Fruit fly (Drosophila melanogaster) whole organism, embryonic: ENCODE data around the gene Mst89B.

Source experiments
- Atf6 ChIP-seq: fragments of 200-800 bp; sonication (Bioruptor generic); IDR thresholded peaks from 2 replicates; pipeline ENCODE4 v1.3.6; 2022; ENCODE audit warnings: missing biosample characterization, missing genetic modification characterization
- CG10366 ChIP-seq: fragments of 200-800 bp; sonication (Bioruptor generic); IDR thresholded peaks from 2 replicates; pipeline ENCODE4 v1.3.6; 2022; ENCODE audit warnings: missing biosample characterization, missing genetic modification characterization
- CG10959 ChIP-seq: fragments of 200-800 bp; sonication (Bioruptor generic); IDR thresholded peaks from 2 replicates; pipeline ENCODE4 v1.3.6; 2022; ENCODE audit warnings: missing biosample characterization, missing genetic modification characterization
- CG11504 ChIP-seq: fragments of 200-800 bp; sonication (Bioruptor generic); optimal IDR thresholded peaks from 3 replicates; lab custom pipeline; 2019; ENCODE audit warnings: missing biosample characterization, mild to moderate bottlenecking, missing genetic modification characterization, moderate library complexity
- CG12236 ChIP-seq: fragments of 200-800 bp; sonication (Bioruptor generic); optimal IDR thresholded peaks from 2 replicates; lab custom pipeline; 2016; ENCODE audit warnings: missing biosample characterization, missing genetic modification characterization
- CG12942 ChIP-seq: fragments of 200-800 bp; sonication (Bioruptor generic); optimal IDR thresholded peaks from 3 replicates; lab custom pipeline; 2016; ENCODE audit warnings: missing biosample characterization, missing genetic modification characterization
- CG14860 ChIP-seq: fragments of 200-800 bp; sonication (Bioruptor generic); IDR thresholded peaks from 3 replicates; pipeline ENCODE4 v1.3.6; 2022; ENCODE audit warnings: missing biosample characterization, missing genetic modification characterization; ENCODE audit not compliant: partially characterized antibody
- CG1603 ChIP-seq: fragments of 200-800 bp; sonication (Bioruptor generic); optimal IDR thresholded peaks from 2 replicates; lab custom pipeline; 2019; ENCODE audit warnings: missing biosample characterization, mild to moderate bottlenecking, missing genetic modification characterization, moderate library complexity
- CG16813 ChIP-seq: fragments of 200-800 bp; sonication (Bioruptor generic); IDR thresholded peaks from 3 replicates; pipeline ENCODE4 v1.3.6; 2022; ENCODE audit warnings: missing biosample characterization, missing genetic modification characterization; ENCODE audit not compliant: partially characterized antibody
- CG17361 ChIP-seq: fragments of 200-800 bp; sonication (Bioruptor generic); IDR thresholded peaks from 3 replicates; pipeline ENCODE4 v1.3.6; 2022; ENCODE audit warnings: missing biosample characterization, missing genetic modification characterization
- CG1832 ChIP-seq: fragments of 200-800 bp; sonication (Bioruptor generic); optimal IDR thresholded peaks from 2 replicates; lab custom pipeline; 2017; ENCODE audit warnings: missing biosample characterization, mild to moderate bottlenecking, missing genetic modification characterization, inconsistent platforms
- CG18599 ChIP-seq: fragments of 200-800 bp; sonication (Bioruptor generic); optimal IDR thresholded peaks from 3 replicates; lab custom pipeline; 2017; ENCODE audit warnings: missing biosample characterization, missing genetic modification characterization, mild to moderate bottlenecking, moderate library complexity, missing genetic modification reagents
- CG2116 ChIP-seq: fragments of 200-800 bp; sonication (Bioruptor generic); optimal IDR thresholded peaks from 3 replicates; lab custom pipeline; 2018; ENCODE audit warnings: missing biosample characterization, mild to moderate bottlenecking, missing genetic modification characterization
- CG3065 ChIP-seq: fragments of 200-800 bp; sonication (Bioruptor generic); optimal IDR thresholded peaks from 2 replicates; lab custom pipeline; 2016; ENCODE audit warnings: missing biosample characterization, missing genetic modification characterization
- CG32772 ChIP-seq: fragments of 200-800 bp; sonication (Bioruptor generic); IDR thresholded peaks from 2 replicates; pipeline ENCODE4 v1.3.6; 2022; ENCODE audit warnings: missing biosample characterization, missing genetic modification characterization
- CG3407 ChIP-seq: fragments of 200-800 bp; sonication (Bioruptor generic); optimal IDR thresholded peaks from 2 replicates; lab custom pipeline; 2018; ENCODE audit warnings: missing biosample characterization, mild to moderate bottlenecking, missing genetic modification characterization
- CG6272 ChIP-seq: fragments of 200-800 bp; sonication (Bioruptor generic); IDR thresholded peaks from 2 replicates; pipeline ENCODE4 v1.3.6; 2022; ENCODE audit warnings: missing biosample characterization, missing genetic modification characterization
- CG6854 ChIP-seq: fragments of 200-800 bp; sonication (Bioruptor generic); optimal IDR thresholded peaks from 3 replicates; lab custom pipeline; 2017; ENCODE audit warnings: missing biosample characterization, mild to moderate bottlenecking, missing genetic modification characterization
- CG7357 ChIP-seq: fragments of 200-800 bp; sonication (Bioruptor generic); IDR thresholded peaks from 3 replicates; pipeline ENCODE4 v1.3.6; 2022; ENCODE audit warnings: missing biosample characterization, missing genetic modification characterization
- CG8089 ChIP-seq: fragments of 200-800 bp; sonication (Bioruptor generic); optimal IDR thresholded peaks from 3 replicates; lab custom pipeline; 2016; ENCODE audit warnings: missing biosample characterization, missing genetic modification characterization
- CG8281 ChIP-seq: fragments of 200-800 bp; sonication (Bioruptor generic); optimal IDR thresholded peaks from 2 replicates; lab custom pipeline; 2018; ENCODE audit warnings: missing biosample characterization, mild to moderate bottlenecking, missing genetic modification characterization, moderate library complexity
- CHES-1-like ChIP-seq: fragments of 200-800 bp; sonication (Bioruptor generic); optimal IDR thresholded peaks from 2 replicates; lab custom pipeline; 2016; ENCODE audit warnings: missing biosample characterization, missing genetic modification characterization
- Camta ChIP-seq: fragments of 200-800 bp; sonication (Bioruptor generic); optimal IDR thresholded peaks from 2 replicates; lab custom pipeline; 2016; ENCODE audit warnings: missing biosample characterization, missing genetic modification characterization
- Dad ChIP-seq: fragments of 200-800 bp; sonication (Bioruptor generic); optimal IDR thresholded peaks from 3 replicates; lab custom pipeline; 2016; ENCODE audit warnings: missing biosample characterization, missing genetic modification characterization
- Dek ChIP-seq: fragments of 200-800 bp; sonication (Bioruptor generic); optimal IDR thresholded peaks from 3 replicates; lab custom pipeline; 2019; ENCODE audit warnings: missing biosample characterization, mild to moderate bottlenecking, missing genetic modification characterization, moderate library complexity
- Dfd ChIP-seq, 2 experiments: fragments of >200 bp; optimal IDR thresholded peaks; 2 replicates each; lab custom pipeline; 2017; ENCODE audit warnings: missing biosample characterization in 2 of 2, missing genetic modification characterization in 2 of 2
- Drgx ChIP-seq: fragments of 200-800 bp; sonication (Bioruptor generic); IDR thresholded peaks from 2 replicates; pipeline ENCODE4 v1.3.6; 2022; ENCODE audit warnings: missing biosample characterization, missing genetic modification characterization
- H2.0 ChIP-seq: fragments of 200-800 bp; sonication (Bioruptor generic); IDR thresholded peaks from 2 replicates; pipeline ENCODE4 v1.3.6; 2022; ENCODE audit warnings: missing biosample characterization, missing genetic modification characterization
- HLH4C ChIP-seq: fragments of 200-800 bp; sonication (Bioruptor generic); IDR thresholded peaks from 3 replicates; pipeline ENCODE4 v1.3.6; 2022; ENCODE audit warnings: missing biosample characterization, missing genetic modification characterization; ENCODE audit not compliant: partially characterized antibody
- Hr78 ChIP-seq, 2 experiments: fragments of 200-800 bp in 1 of 2; fragments of >200 bp in 1 of 2; sonication (Bioruptor generic) in 1 of 2; optimal IDR thresholded peaks; 2 replicates each; lab custom pipeline; 2017 to 2019; ENCODE audit warnings: missing biosample characterization in 2 of 2, missing genetic modification characterization in 2 of 2, mild to moderate bottlenecking in 1 of 2, moderate library complexity in 1 of 2
- Mad ChIP-seq: fragments of 200-800 bp; sonication (Bioruptor generic); optimal IDR thresholded peaks from 2 replicates; lab custom pipeline; 2016; ENCODE audit warnings: missing biosample characterization, missing genetic modification characterization
- Mes4 ChIP-seq: fragments of 200-800 bp; sonication (Bioruptor generic); optimal IDR thresholded peaks from 2 replicates; lab custom pipeline; 2016; ENCODE audit warnings: missing biosample characterization, missing genetic modification characterization
- Six4 ChIP-seq: fragments of 200-800 bp; sonication (Bioruptor generic); optimal IDR thresholded peaks from 2 replicates; lab custom pipeline; 2016; ENCODE audit warnings: missing biosample characterization, missing genetic modification characterization
- bcd ChIP-seq: fragments of 200-800 bp; sonication (Bioruptor generic); optimal IDR thresholded peaks from 2 replicates; lab custom pipeline; 2017; ENCODE audit warnings: missing biosample characterization, mild to moderate bottlenecking, missing genetic modification characterization
- bsh ChIP-seq, 2 experiments: fragments of 200-800 bp; sonication (Bioruptor generic); optimal IDR thresholded peaks; 2 replicates each; lab custom pipeline; 2017 to 2018; ENCODE audit warnings: mild to moderate bottlenecking in 2 of 2, missing biosample characterization in 2 of 2, missing genetic modification characterization in 2 of 2, moderate library complexity in 1 of 2
- chm ChIP-seq: fragments of 200-800 bp; sonication (Bioruptor generic); IDR thresholded peaks from 2 replicates; pipeline ENCODE4 v1.3.6; 2022; ENCODE audit warnings: missing biosample characterization, missing genetic modification characterization
- disco-r ChIP-seq: fragments of 200-800 bp; sonication (Bioruptor generic); optimal IDR thresholded peaks from 2 replicates; lab custom pipeline; 2016; ENCODE audit warnings: missing biosample characterization, missing genetic modification characterization
- dysf ChIP-seq: fragments of 200-800 bp; sonication (Bioruptor generic); IDR thresholded peaks from 3 replicates; pipeline ENCODE4 v1.3.6; 2022; ENCODE audit warnings: missing biosample characterization, missing genetic modification characterization
- gsb-n ChIP-seq: fragments of 200-800 bp; sonication (Bioruptor generic); optimal IDR thresholded peaks from 3 replicates; lab custom pipeline; 2018; ENCODE audit warnings: missing biosample characterization, mild to moderate bottlenecking, missing genetic modification characterization
- ham ChIP-seq: fragments of 200-800 bp; sonication (Bioruptor generic); IDR thresholded peaks from 2 replicates; pipeline ENCODE4 v1.3.6; 2022; ENCODE audit warnings: missing biosample characterization, missing genetic modification characterization
- jing ChIP-seq: fragments of 200-800 bp; sonication (Bioruptor generic); optimal IDR thresholded peaks from 2 replicates; lab custom pipeline; 2018; ENCODE audit warnings: missing biosample characterization, mild to moderate bottlenecking, missing genetic modification characterization
- kni ChIP-seq: fragments of 200-800 bp; sonication (Bioruptor generic); optimal IDR thresholded peaks from 3 replicates; lab custom pipeline; 2017; ENCODE audit warnings: mild to moderate bottlenecking, missing biosample characterization, missing genetic modification reagents, missing genetic modification characterization
- scrt ChIP-seq: fragments of 200-800 bp; sonication (Bioruptor generic); optimal IDR thresholded peaks from 2 replicates; lab custom pipeline; 2018; ENCODE audit warnings: missing biosample characterization, mild to moderate bottlenecking, missing genetic modification characterization, moderate library complexity
- sens ChIP-seq: fragments of 200-800 bp; sonication (Bioruptor generic); peaks from one replicate; lab custom pipeline; 2016; ENCODE audit warnings: missing biosample characterization, missing genetic modification characterization
- seq ChIP-seq: fragments of 200-800 bp; sonication (Bioruptor generic); IDR thresholded peaks from 2 replicates; pipeline ENCODE4 v1.3.6; 2022; ENCODE audit warnings: missing biosample characterization, missing genetic modification characterization
- slbo ChIP-seq: fragments of 200-800 bp; sonication (Bioruptor generic); IDR thresholded peaks from 2 replicates; pipeline ENCODE4 v1.3.6; 2022; ENCODE audit warnings: missing biosample characterization, missing genetic modification characterization
- slp2 ChIP-seq: fragments of 200-800 bp; sonication (Bioruptor generic); optimal IDR thresholded peaks from 2 replicates; lab custom pipeline; 2016; ENCODE audit warnings: missing biosample characterization, missing genetic modification characterization
- stwl ChIP-seq: fragments of 200-800 bp; sonication (Bioruptor generic); optimal IDR thresholded peaks from 3 replicates; lab custom pipeline; 2018; ENCODE audit warnings: missing biosample characterization, mild to moderate bottlenecking, missing genetic modification characterization, moderate library complexity
- tx ChIP-seq: fragments of 200-800 bp; sonication (Bioruptor generic); optimal IDR thresholded peaks from 2 replicates; lab custom pipeline; 2016; ENCODE audit warnings: missing biosample characterization, missing genetic modification characterization

Gene Mst89B

dm6 chr3R:16249829-16250814 is 16.7 kb upstream of the Mst89B start (continued):
- TF ChIP-seq sens (GFP tag; lab: Kevin White, UChicago) (peak; percentile 92), CG10366 (GFP tag; lab: Robert Waterston, UW) (no peak), CG32772 (GFP tag; lab: Robert Waterston, UW) (no peak), CG12236 (GFP tag; lab: Kevin White, UChicago) (no peak), CG18599 (peak; percentile 69), Dfd (GFP tag; optimal IDR thresholded peaks at IDR 0.05; lab: Kevin White, UChicago) (no peak), CG3407 (GFP tag; lab: Kevin White, UChicago) (no peak), Mes4 (GFP tag; lab: Kevin White, UChicago) (peak; percentile 28), slp2 (GFP tag; lab: Kevin White, UChicago) (peak; percentile 38), CG12942 (GFP tag; lab: Kevin White, UChicago) (peak; percentile 39), bsh (GFP tag; optimal IDR thresholded peaks at IDR 0.05; lab: Kevin White, UChicago) (peak; percentile 12 to 17), CG6272 (GFP tag; lab: Robert Waterston, UW) (no peak), CG11504 (tag; lab: Kevin White, UChicago) (peak; percentile 88), CG16813 (GFP tag; lab: Robert Waterston, UW) (no peak), Mad (GFP tag; lab: Kevin White, UChicago) (no peak), CG1603 (tag; lab: Kevin White, UChicago) (peak; percentile 27), Atf6 (GFP tag; lab: Robert Waterston, UW) (no peak), Drgx (GFP tag; lab: Robert Waterston, UW) (no peak), chm (GFP tag; lab: Robert Waterston, UW) (no peak), ham (GFP tag; lab: Robert Waterston, UW) (no peak), Dek (tag; lab: Kevin White, UChicago) (peak; percentile 10), dysf (GFP tag; lab: Robert Waterston, UW) (no peak), H2.0 (GFP tag; lab: Robert Waterston, UW) (no peak), seq (GFP tag; lab: Robert Waterston, UW) (no peak), scrt (GFP tag; lab: Kevin White, UChicago) (peak; percentile 30), CG3065 (GFP tag; lab: Kevin White, UChicago) (no peak), bcd (GFP tag; lab: Kevin White, UChicago) (no peak), slbo (no peak), disco-r (GFP tag; lab: Kevin White, UChicago) (no peak), CG6854 (no peak), CG7357 (GFP tag; lab: Robert Waterston, UW) (no peak), CG8089 (no peak), CG10959 (no peak), CG8281 (tag; lab: Kevin White, UChicago) (no peak), gsb-n (tag; lab: Kevin White, UChicago) (no peak), jing (no peak), CG17361 (GFP tag; lab: Robert Waterston, UW) (no peak), CG1832 (peak; percentile 66), CHES-1-like (GFP tag; lab: Kevin White, UChicago) (peak; percentile 24), HLH4C (no peak), Six4 (no peak), Hr78 (GFP tag; optimal IDR thresholded peaks at IDR 0.05; lab: Kevin White, UChicago) (peak in 1 of 2 experiments; percentile 74), stwl (peak; percentile 30), Camta (GFP tag; lab: Kevin White, UChicago) (no peak), CG14860 (GFP tag; lab: Robert Waterston, UW) (no peak), CG2116 (GFP tag; lab: Kevin White, UChicago) (peak; percentile 91), kni (GFP tag; lab: Kevin White, UChicago) (peak; percentile 83), tx (peak; percentile 9), Dad (GFP tag; lab: Kevin White, UChicago) (no peak)
